Fruit fly (Drosophila melanogaster) whole organism, embryonic: ENCODE data around the gene Sfp78E.
A peak's percentile ranks its signal among the peaks of the same experiment; 100 is the strongest.

ENCODE experiments used
- CG10543 ChIP-seq: fragments of 200-800 bp; sonication (Bioruptor generic); optimal IDR thresholded peaks from 3 replicates; lab custom pipeline; 2017; ENCODE audit warnings: missing biosample characterization, mild to moderate bottlenecking, missing genetic modification characterization, moderate library complexity
- CG11093 ChIP-seq: fragments of 200-800 bp; sonication (Bioruptor generic); IDR thresholded peaks from 3 replicates; pipeline ENCODE4 v1.3.6; 2022; ENCODE audit warnings: missing biosample characterization, missing genetic modification characterization
- CG11695 ChIP-seq: fragments of 200-800 bp; sonication (Bioruptor generic); IDR thresholded peaks from 3 replicates; pipeline ENCODE4 v1.3.6; 2022; ENCODE audit warnings: missing biosample characterization, missing genetic modification characterization
- CG1233 ChIP-seq: fragments of 200-800 bp; sonication (Bioruptor generic); optimal IDR thresholded peaks from 4 replicates; lab custom pipeline; 2018; ENCODE audit warnings: missing biosample characterization, mild to moderate bottlenecking, missing genetic modification characterization
- CG14014 ChIP-seq: fragments of 200-800 bp; sonication (Bioruptor generic); IDR thresholded peaks from 2 replicates; pipeline ENCODE4 v1.3.6; 2022; ENCODE audit warnings: missing biosample characterization, missing genetic modification characterization
- CG14965 ChIP-seq: fragments of 200-800 bp; sonication (Bioruptor generic); optimal IDR thresholded peaks from 2 replicates; lab custom pipeline; 2016; ENCODE audit warnings: missing biosample characterization, missing genetic modification characterization, borderline replicate concordance
- CG15601 ChIP-seq: fragments of 200-800 bp; sonication (Bioruptor generic); optimal IDR thresholded peaks from 3 replicates; lab custom pipeline; 2019; ENCODE audit warnings: missing biosample characterization, mild to moderate bottlenecking, missing genetic modification characterization, moderate library complexity
- CG1647 ChIP-seq: fragments of 200-800 bp; sonication (Bioruptor generic); optimal IDR thresholded peaks from 3 replicates; lab custom pipeline; 2016; ENCODE audit warnings: missing biosample characterization, missing genetic modification characterization
- CG17328 ChIP-seq: fragments of 200-800 bp; sonication (Bioruptor generic); IDR thresholded peaks from 2 replicates; pipeline ENCODE4 v1.3.6; 2022; ENCODE audit warnings: missing biosample characterization, missing genetic modification characterization
- CG17829 ChIP-seq: fragments of 200-800 bp; optimal IDR thresholded peaks from 2 replicates; lab custom pipeline; 2019; ENCODE audit warnings: missing biosample characterization, mild to moderate bottlenecking, missing genetic modification characterization, moderate library complexity
- CG18599 ChIP-seq: fragments of 200-800 bp; sonication (Bioruptor generic); optimal IDR thresholded peaks from 3 replicates; lab custom pipeline; 2017; ENCODE audit warnings: missing biosample characterization, missing genetic modification characterization, mild to moderate bottlenecking, moderate library complexity, missing genetic modification reagents
- CG33557 ChIP-seq: fragments of 200-800 bp; sonication (Bioruptor generic); optimal IDR thresholded peaks from 2 replicates; lab custom pipeline; 2019; ENCODE audit warnings: missing biosample characterization, mild to moderate bottlenecking, missing genetic modification characterization, moderate library complexity
- CG3726 ChIP-seq: fragments of 200-800 bp; sonication (Bioruptor generic); IDR thresholded peaks from 3 replicates; pipeline ENCODE4, ENCODE4 v1.3.6; 2022; ENCODE audit warnings: missing biosample characterization, missing genetic modification characterization
- CG3995 ChIP-seq: fragments of 200-800 bp; sonication (Bioruptor generic); optimal IDR thresholded peaks from 3 replicates; lab custom pipeline; 2016; ENCODE audit warnings: missing biosample characterization, missing genetic modification characterization
- CG4424 ChIP-seq: fragments of 200-800 bp; sonication (Bioruptor generic); optimal IDR thresholded peaks from 3 replicates; lab custom pipeline; 2016; ENCODE audit warnings: missing biosample characterization, missing genetic modification characterization
- CG6654 ChIP-seq: fragments of 200-800 bp; sonication (Bioruptor generic); optimal IDR thresholded peaks from 2 replicates; lab custom pipeline; 2017; ENCODE audit warnings: missing biosample characterization, mild to moderate bottlenecking, missing genetic modification characterization
- CG9609 ChIP-seq: fragments of 200-800 bp; sonication (Bioruptor generic); optimal IDR thresholded peaks from 3 replicates; lab custom pipeline; 2016; ENCODE audit warnings: missing biosample characterization, missing genetic modification characterization
- CkIIα-i1 ChIP-seq: fragments of 200-800 bp; sonication (Bioruptor generic); IDR thresholded peaks from 2 replicates; pipeline ENCODE4 v1.3.6; 2022; ENCODE audit warnings: missing biosample characterization, missing genetic modification characterization
- Dfd ChIP-seq, 2 experiments: fragments of >200 bp; optimal IDR thresholded peaks; 2 replicates each; lab custom pipeline; 2017; ENCODE audit warnings: missing biosample characterization in 2 of 2, missing genetic modification characterization in 2 of 2
- Dip2 ChIP-seq: fragments of 200-800 bp; sonication (Bioruptor generic); IDR thresholded peaks from 2 replicates; pipeline ENCODE4 v1.3.6; 2022; ENCODE audit warnings: missing biosample characterization, missing genetic modification characterization
- Ets65A ChIP-seq: fragments of 200-800 bp; sonication (Bioruptor generic); peaks from one replicate; lab custom pipeline; 2016; ENCODE audit warnings: missing biosample characterization, missing genetic modification characterization
- H2.0 ChIP-seq: fragments of 200-800 bp; sonication (Bioruptor generic); IDR thresholded peaks from 2 replicates; pipeline ENCODE4 v1.3.6; 2022; ENCODE audit warnings: missing biosample characterization, missing genetic modification characterization
- Hand ChIP-seq: fragments of 200-800 bp; sonication (Bioruptor generic); optimal IDR thresholded peaks from 2 replicates; lab custom pipeline; 2017; ENCODE audit warnings: mild to moderate bottlenecking, missing biosample characterization, missing genetic modification reagents, missing genetic modification characterization
- Hmr ChIP-seq: fragments of 200-800 bp; sonication (Bioruptor generic); optimal IDR thresholded peaks from 3 replicates; lab custom pipeline; 2017; ENCODE audit warnings: mild to moderate bottlenecking, missing biosample characterization, missing genetic modification reagents, missing genetic modification characterization
- Neu2 ChIP-seq: fragments of 200-800 bp; sonication (Bioruptor generic); optimal IDR thresholded peaks from 3 replicates; lab custom pipeline; 2016; ENCODE audit warnings: missing biosample characterization, missing genetic modification characterization, borderline replicate concordance
- Taf1 ChIP-seq: fragments of 200-800 bp; sonication (Bioruptor generic); IDR thresholded peaks from 2 replicates; pipeline ENCODE4 v1.3.6; 2022; ENCODE audit warnings: missing biosample characterization, missing genetic modification characterization
- Trl ChIP-seq, 3 experiments: fragments of >200 bp in 2 of 3; fragments of 200-800 bp in 1 of 3; sonication (Bioruptor generic) in 1 of 3; optimal IDR thresholded peaks; 2 replicates in 1 of 3; 3 replicates in 2 of 3; lab custom pipeline; 2016 to 2017; ENCODE audit warnings: missing biosample characterization in 1 of 3, missing genetic modification characterization in 1 of 3
- Usf ChIP-seq: fragments of 200-800 bp; sonication (Bioruptor generic); optimal IDR thresholded peaks from 2 replicates; lab custom pipeline; 2017; ENCODE audit warnings: missing genotype, missing biosample characterization, missing genetic modification characterization
- YL-1 ChIP-seq: fragments of 200-800 bp; sonication (Bioruptor generic); optimal IDR thresholded peaks from 3 replicates; lab custom pipeline; 2017; ENCODE audit warnings: missing biosample characterization, mild to moderate bottlenecking, missing genetic modification characterization
- ab ChIP-seq: fragments of 200-800 bp; sonication (Bioruptor generic); optimal IDR thresholded peaks from 2 replicates; lab custom pipeline; 2016; ENCODE audit warnings: missing biosample characterization, missing genetic modification characterization
- ac ChIP-seq: fragments of 200-800 bp; sonication (Bioruptor generic); optimal IDR thresholded peaks from 3 replicates; lab custom pipeline; 2017; ENCODE audit warnings: missing biosample characterization, mild to moderate bottlenecking, missing genetic modification characterization
- al ChIP-seq: fragments of 200-800 bp; sonication (Bioruptor generic); IDR thresholded peaks from 2 replicates; pipeline ENCODE4 v1.3.6; 2022; ENCODE audit warnings: missing biosample characterization, missing genetic modification characterization
- aop ChIP-seq: fragments of 200-800 bp; sonication (Bioruptor generic); IDR thresholded peaks from 2 replicates; pipeline ENCODE4 v1.3.6; 2022; ENCODE audit warnings: missing biosample characterization, missing genetic modification characterization
- bbx ChIP-seq: fragments of 200-800 bp; sonication (Bioruptor generic); IDR thresholded peaks from 2 replicates; pipeline ENCODE4 v1.3.6; 2022; ENCODE audit warnings: missing biosample characterization, missing genetic modification characterization; ENCODE audit not compliant: partially characterized antibody
- bsh ChIP-seq, 2 experiments: fragments of 200-800 bp; sonication (Bioruptor generic); optimal IDR thresholded peaks; 2 replicates each; lab custom pipeline; 2017 to 2018; ENCODE audit warnings: mild to moderate bottlenecking in 2 of 2, missing biosample characterization in 2 of 2, missing genetic modification characterization in 2 of 2, moderate library complexity in 1 of 2
- cato ChIP-seq: fragments of 200-800 bp; sonication (Bioruptor generic); optimal IDR thresholded peaks from 2 replicates; lab custom pipeline; 2016; ENCODE audit warnings: missing biosample characterization, missing genetic modification characterization, borderline replicate concordance
- chinmo ChIP-seq: fragments of 200-800 bp; sonication (Bioruptor generic); IDR thresholded peaks from 4 replicates; pipeline ENCODE4 v1.3.6; 2022; ENCODE audit warnings: missing biosample characterization, missing genetic modification characterization; ENCODE audit not compliant: partially characterized antibody
- crc ChIP-seq: fragments of 200-800 bp; sonication (Bioruptor generic); optimal IDR thresholded peaks from 2 replicates; lab custom pipeline; 2016; ENCODE audit warnings: missing biosample characterization, missing genetic modification characterization
- ftz-f1 ChIP-seq: fragments of 200-800 bp; sonication (Bioruptor generic); optimal IDR thresholded peaks from 2 replicates; lab custom pipeline; 2016; ENCODE audit warnings: missing biosample characterization, missing genetic modification characterization
- her ChIP-seq: fragments of 200-800 bp; sonication (Bioruptor generic); optimal IDR thresholded peaks from 2 replicates; lab custom pipeline; 2016; ENCODE audit warnings: missing biosample characterization, missing genetic modification characterization
- mld ChIP-seq: fragments of 200-800 bp; sonication (Bioruptor generic); IDR thresholded peaks from 3 replicates; pipeline ENCODE4 v1.3.6; 2022; ENCODE audit warnings: missing biosample characterization, missing genetic modification characterization; ENCODE audit not compliant: partially characterized antibody
- nerfin-1 ChIP-seq: fragments of 200-800 bp; sonication (Bioruptor generic); optimal IDR thresholded peaks from 3 replicates; lab custom pipeline; 2019; ENCODE audit warnings: missing biosample characterization, mild to moderate bottlenecking, missing genetic modification characterization, moderate library complexity
- pfk ChIP-seq: fragments of 200-800 bp; sonication (Bioruptor generic); optimal IDR thresholded peaks from 2 replicates; lab custom pipeline; 2018; ENCODE audit warnings: missing biosample characterization, mild to moderate bottlenecking, missing genetic modification characterization, moderate library complexity
- pho ChIP-seq: fragments of 200-800 bp; sonication (Bioruptor generic); optimal IDR thresholded peaks from 2 replicates; lab custom pipeline; 2016; ENCODE audit warnings: missing biosample characterization, missing genetic modification characterization
- sens ChIP-seq: fragments of 200-800 bp; sonication (Bioruptor generic); peaks from one replicate; lab custom pipeline; 2016; ENCODE audit warnings: missing biosample characterization, missing genetic modification characterization
- shn ChIP-seq: fragments of 200-800 bp; sonication (Bioruptor generic); optimal IDR thresholded peaks from 3 replicates; lab custom pipeline; 2016; ENCODE audit warnings: missing biosample characterization, missing genetic modification characterization
- stc ChIP-seq: fragments of 200-800 bp; sonication (Bioruptor generic); IDR thresholded peaks from 2 replicates; pipeline ENCODE4 v1.3.6; 2022; ENCODE audit warnings: missing biosample characterization, missing genetic modification characterization
- tio ChIP-seq: fragments of 200-800 bp; sonication (Bioruptor generic); optimal IDR thresholded peaks from 2 replicates; lab custom pipeline; 2017; ENCODE audit warnings: missing biosample characterization, missing genetic modification characterization, inconsistent platforms
- trem ChIP-seq: fragments of 200-800 bp; optimal IDR thresholded peaks from 3 replicates; lab custom pipeline; 2019; ENCODE audit warnings: missing biosample characterization, mild to moderate bottlenecking, missing genetic modification characterization, moderate library complexity
- tup ChIP-seq: fragments of 200-800 bp; sonication (Bioruptor generic); optimal IDR thresholded peaks from 2 replicates; lab custom pipeline; 2016; ENCODE audit warnings: missing biosample characterization, mild to moderate bottlenecking, missing genetic modification characterization, moderate library complexity

Sfp78E gene

dm6 chr3L:21728616-21729047 lies 44.8 kb upstream of the Sfp78E start, which contains the start of the genes CG11247 and Polr2H (continued):
- TF ChIP-seq CG9609 (peak; percentile 97), CG4424 (GFP tag; lab: Kevin White, UChicago) (peak; percentile 92), tio (GFP tag; lab: Kevin White, UChicago) (peak; percentile 86), CG11093 (peak; percentile 92), her (GFP tag; lab: Kevin White, UChicago) (peak; percentile 84), shn (GFP tag; lab: Kevin White, UChicago) (peak; percentile 96), bsh (GFP tag; optimal IDR thresholded peaks at IDR 0.05; lab: Kevin White, UChicago) (peak in 1 of 2 experiments; percentile 85), Ets65A (peak; percentile 100), YL-1 (peak; percentile 81), stc (GFP tag; lab: Robert Waterston, UW) (peak; percentile 80), CG17328 (GFP tag; lab: Robert Waterston, UW) (peak; percentile 86), CG33557 (GFP tag; lab: Kevin White, UChicago) (peak; percentile 72), ac (GFP tag; lab: Kevin White, UChicago) (no peak), H2.0 (peak; percentile 89), Dip2 (peak; percentile 41; the same call in 1 of the 2 replicates), sens (GFP tag; lab: Kevin White, UChicago) (peak; percentile 98), Trl (optimal IDR thresholded peaks at IDR 0.05; lab: Kevin White, UChicago) (no peak), Trl (GFP tag; optimal IDR thresholded peaks at IDR 0.05; lab: Kevin White, UChicago) (peak; percentile 95), CG18599 (GFP tag; lab: Kevin White, UChicago) (peak; percentile 76), Usf (peak; percentile 89), Hmr (GFP tag; lab: Kevin White, UChicago) (peak; percentile 83), CG1233 (GFP tag; lab: Kevin White, UChicago) (peak; percentile 79), CG15601 (peak; percentile 75), al (peak; percentile 93), ftz-f1 (GFP tag; lab: Kevin White, UChicago) (peak; percentile 50), ab (GFP tag; lab: Kevin White, UChicago) (peak; percentile 87), trem (tag; lab: Kevin White, UChicago) (peak; percentile 89), mld (GFP tag; lab: Robert Waterston, UW) (no peak), Taf1 (peak; percentile 79), CG3726 (peak; percentile 83; the same call in 2 of the 3 replicates), CkIIα-i1 (GFP tag; lab: Robert Waterston, UW) (peak; percentile 41; the same call in 1 of the 2 replicates), bbx (GFP tag; lab: Robert Waterston, UW) (peak; percentile 42; the same call in 1 of the 2 replicates), CG10543 (GFP tag; lab: Kevin White, UChicago) (peak; percentile 73), Neu2 (GFP tag; lab: Kevin White, UChicago) (peak; percentile 81), Dfd (GFP tag; optimal IDR thresholded peaks at IDR 0.05; lab: Kevin White, UChicago) (no peak), aop (peak; percentile 11; the same call in 1 of the 2 replicates), tup (GFP tag; lab: Kevin White, UChicago) (peak; percentile 81), CG6654 (GFP tag; lab: Kevin White, UChicago) (peak; percentile 72), CG14965 (peak; percentile 42), nerfin-1 (tag; lab: Kevin White, UChicago) (peak; percentile 78), Hand (GFP tag; lab: Kevin White, UChicago) (no peak), CG11695 (peak; percentile 76; the same call in 2 of the 3 replicates), CG17829 (peak; percentile 89), cato (GFP tag; lab: Kevin White, UChicago) (peak; percentile 92), CG14014 (GFP tag; lab: Robert Waterston, UW) (peak; percentile 89), CG1647 (GFP tag; lab: Kevin White, UChicago) (peak; percentile 93), pho (GFP tag; lab: Kevin White, UChicago) (peak; percentile 96), CG3995 (GFP tag; lab: Kevin White, UChicago) (peak; percentile 100), chinmo (GFP tag; lab: Robert Waterston, UW) (no peak), crc (peak; percentile 84), pfk (GFP tag; lab: Kevin White, UChicago) (no peak)
